Fruit fly (Drosophila melanogaster) whole organism, wandering third instar larva: ENCODE measurements around the gene CG11911.

Experiments
- Abd-B ChIP-seq: fragments of >200 bp; optimal IDR thresholded peaks from 2 replicates; lab custom pipeline; 2017; ENCODE audit warnings: missing biosample characterization, missing genetic modification characterization
- CG32264 ChIP-seq: fragments of 200-800 bp; sonication (Bioruptor generic); optimal IDR thresholded peaks from 2 replicates; lab custom pipeline; 2016; ENCODE audit warnings: missing biosample characterization, missing genetic modification characterization
- CG9705 ChIP-seq: fragments of 200-800 bp; sonication (Bioruptor generic); optimal IDR thresholded peaks from 2 replicates; lab custom pipeline; 2018; ENCODE audit warnings: missing biosample characterization, mild to moderate bottlenecking, missing genetic modification characterization
- CrebA ChIP-seq: fragments of 200-800 bp; sonication (Bioruptor generic); optimal IDR thresholded peaks from 2 replicates; lab custom pipeline; 2016; ENCODE audit warnings: missing biosample characterization, mild to moderate bottlenecking, missing genetic modification characterization, borderline replicate concordance
- Dfd ChIP-seq: fragments of >200 bp; optimal IDR thresholded peaks from 2 replicates; lab custom pipeline; 2017; ENCODE audit warnings: missing biosample characterization, missing genetic modification characterization
- Dif ChIP-seq: fragments of 200-275, 200-300 bp; sonication (Bioruptor generic); optimal IDR thresholded peaks from 2 replicates; lab custom pipeline; 2018; ENCODE audit warnings: missing biosample characterization, missing genetic modification characterization; ENCODE audit not compliant: partially characterized antibody
- HLH106 ChIP-seq: fragments of 200-800 bp; optimal IDR thresholded peaks from 3 replicates; lab custom pipeline; 2019; ENCODE audit warnings: missing biosample characterization, mild to moderate bottlenecking, missing genetic modification characterization, moderate library complexity
- Hr83 ChIP-seq: fragments of 200-300 bp; sonication (Bioruptor generic); optimal IDR thresholded peaks from 2 replicates; lab custom pipeline; 2016; ENCODE audit warnings: missing biosample characterization, mild to moderate bottlenecking, missing genetic modification characterization, moderate library complexity; ENCODE audit not compliant: poor library complexity, severe bottlenecking
- Jra ChIP-seq: sonication (Bioruptor generic); optimal IDR thresholded peaks from 2 replicates; lab custom pipeline; 2016; ENCODE audit warnings: missing biosample characterization, missing genetic modification characterization
- Mio ChIP-seq: sonication (Bioruptor generic); optimal IDR thresholded peaks from 2 replicates; lab custom pipeline; 2016; ENCODE audit warnings: missing biosample characterization, missing genetic modification characterization
- Myc ChIP-seq: fragments of >200 bp; optimal IDR thresholded peaks from 2 replicates; lab custom pipeline; 2017
- N ChIP-seq: fragments of >200 bp; optimal IDR thresholded peaks from 2 replicates; lab custom pipeline; 2018; ENCODE audit warnings: missing biosample characterization, missing external identifiers, missing genetic modification characterization
- OdsH ChIP-seq: fragments of 200-800 bp; sonication (Bioruptor generic); optimal IDR thresholded peaks from 2 replicates; lab custom pipeline; 2016; ENCODE audit warnings: missing biosample characterization, mild to moderate bottlenecking, missing genetic modification characterization
- Rel ChIP-seq, 2 experiments: fragments of 200-800 bp; sonication (Bioruptor generic) in 1 of 2; optimal IDR thresholded peaks; 2 replicates in 1 of 2; 3 replicates in 1 of 2; lab custom pipeline; 2016 to 2019; ENCODE audit warnings: mild to moderate bottlenecking in 2 of 2, missing biosample characterization in 2 of 2, missing genetic modification characterization in 2 of 2, moderate library complexity in 1 of 2
- Sp1 ChIP-seq: fragments of 200-800 bp; sonication (Bioruptor generic); optimal IDR thresholded peaks from 3 replicates; lab custom pipeline; 2019; ENCODE audit warnings: missing biosample characterization, mild to moderate bottlenecking, missing genetic modification characterization, moderate library complexity
- Vsx2 ChIP-seq: fragments of 200-300, 225-300 bp; sonication (Bioruptor generic); optimal IDR thresholded peaks from 2 replicates; lab custom pipeline; 2018; ENCODE audit warnings: missing biosample characterization, missing genetic modification characterization; ENCODE audit not compliant: partially characterized antibody
- brk ChIP-seq: fragments of 200-800 bp; sonication (Bioruptor generic); optimal IDR thresholded peaks from 2 replicates; lab custom pipeline; 2016; ENCODE audit warnings: missing biosample characterization, mild to moderate bottlenecking, missing genetic modification characterization
- dl ChIP-seq, 2 experiments: fragments of 175-275, 200-275 bp in 1 of 2; fragments of 200-275 bp in 1 of 2; sonication (Bioruptor generic); optimal IDR thresholded peaks; lab custom pipeline; 2018; ENCODE audit warnings: mild to moderate bottlenecking in 2 of 2, missing biosample characterization in 2 of 2, missing genetic modification characterization in 2 of 2, moderate library complexity in 2 of 2; ENCODE audit not compliant: partially characterized antibody in 2 of 2, insufficient read depth in 1 of 2
- dmrt93B ChIP-seq: fragments of 200-800 bp; sonication (Bioruptor generic); optimal IDR thresholded peaks from 2 replicates; lab custom pipeline; 2018; ENCODE audit warnings: missing biosample characterization, mild to moderate bottlenecking, missing genetic modification characterization
- dsf ChIP-seq: sonication (Bioruptor generic); optimal IDR thresholded peaks from 2 replicates; lab custom pipeline; 2016; ENCODE audit warnings: missing biosample characterization, missing genetic modification characterization, borderline replicate concordance
- foxo ChIP-seq, 2 experiments: fragments of 200-800 bp; sonication (Bioruptor generic); optimal IDR thresholded peaks; 2 replicates in 1 of 2; 3 replicates in 1 of 2; lab custom pipeline; 2016 to 2017; ENCODE audit warnings: missing biosample characterization in 2 of 2, missing genetic modification characterization in 2 of 2
- fru ChIP-seq: fragments of 200-800 bp; sonication (Bioruptor generic); optimal IDR thresholded peaks from 3 replicates; lab custom pipeline; 2016; ENCODE audit warnings: missing biosample characterization, mild to moderate bottlenecking, missing genetic modification characterization
- h ChIP-seq: fragments of 200-800 bp; sonication (Bioruptor generic); optimal IDR thresholded peaks from 3 replicates; lab custom pipeline; 2016; ENCODE audit warnings: missing biosample characterization, mild to moderate bottlenecking, missing genetic modification characterization
- jim ChIP-seq: fragments of 175-275, 200-325 bp; sonication (Bioruptor generic); optimal IDR thresholded peaks from 2 replicates; lab custom pipeline; 2016; ENCODE audit warnings: missing biosample characterization, mild to moderate bottlenecking, missing genetic modification characterization
- lola ChIP-seq: fragments of >200 bp; optimal IDR thresholded peaks from 2 replicates; lab custom pipeline; 2017; ENCODE audit warnings: missing biosample characterization, missing genetic modification characterization
- pan ChIP-seq: fragments of >200 bp; optimal IDR thresholded peaks from 2 replicates; lab custom pipeline; 2017
- psq ChIP-seq: fragments of 200-800 bp; sonication (Bioruptor generic); optimal IDR thresholded peaks from 3 replicates; lab custom pipeline; 2017; ENCODE audit warnings: missing biosample characterization, mild to moderate bottlenecking, missing genetic modification characterization, moderate library complexity
- rgr ChIP-seq: fragments of 200-800 bp; sonication (Bioruptor generic); optimal IDR thresholded peaks from 3 replicates; lab custom pipeline; 2016; ENCODE audit warnings: missing biosample characterization, mild to moderate bottlenecking, missing genetic modification characterization
- sage ChIP-seq: fragments of 200-800 bp; sonication (Bioruptor generic); optimal IDR thresholded peaks from 2 replicates; lab custom pipeline; 2016; ENCODE audit warnings: missing biosample characterization, mild to moderate bottlenecking, missing genetic modification characterization
- sv ChIP-seq: fragments of 200-800 bp; sonication (Bioruptor generic); optimal IDR thresholded peaks from 3 replicates; lab custom pipeline; 2016; ENCODE audit warnings: missing biosample characterization, missing genetic modification characterization
- tai ChIP-seq: sonication (Bioruptor generic); optimal IDR thresholded peaks from 2 replicates; lab custom pipeline; 2016; ENCODE audit warnings: missing biosample characterization, missing genetic modification characterization
- usp ChIP-seq: fragments of >200 bp; optimal IDR thresholded peaks from 2 replicates; lab custom pipeline; 2017; ENCODE audit warnings: missing biosample characterization, missing genetic modification characterization
- woc ChIP-seq: sonication (Bioruptor generic); optimal IDR thresholded peaks from 2 replicates; lab custom pipeline; 2016; ENCODE audit warnings: missing biosample characterization, mild to moderate bottlenecking, missing genetic modification characterization

Gene CG11911

DNA sequence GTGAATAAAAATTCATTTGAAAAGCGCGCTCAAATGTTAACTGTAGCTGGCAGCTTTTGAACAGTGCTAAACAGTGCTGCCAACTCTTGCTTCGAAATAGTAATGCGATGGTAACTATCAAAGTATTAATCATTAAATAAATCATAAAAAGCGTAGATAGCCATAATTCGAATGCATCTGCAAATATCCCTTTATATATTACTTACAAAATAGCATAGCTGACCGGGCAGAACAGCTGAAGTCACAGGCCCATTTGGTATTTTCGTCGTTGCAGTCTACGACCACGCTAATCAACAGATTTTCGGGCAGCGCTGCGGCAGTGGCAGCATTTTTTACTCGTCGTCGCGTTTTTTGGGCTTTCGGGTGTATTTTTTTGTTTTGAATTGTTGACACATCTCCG lies 15.4 kb downstream of the CG11911 start, which contains the start of gene Plc21C (continued):
- peak in 1 of 2 experiments; percentile 4 for TF ChIP-seq dl (GFP tag; optimal IDR thresholded peaks at IDR 0.05; lab: Kevin White, UChicago; ENCODE audit: insufficient read depth in 1 of 2, partially characterized antibody in 2 of 2)
- TF ChIP-seq jim (GFP tag; lab: Kevin White, UChicago) = no peak
- peak; percentile 14 for TF ChIP-seq rgr (GFP tag; lab: Kevin White, UChicago)
- no peak for TF ChIP-seq Vsx2 (GFP tag; lab: Kevin White, UChicago)
- peak; percentile 24 for TF ChIP-seq psq (GFP tag; lab: Kevin White, UChicago)
- no peak for TF ChIP-seq Myc (lab: Kevin White, UChicago)
- no peak for TF ChIP-seq OdsH (GFP tag; lab: Kevin White, UChicago)
- peak; percentile 26 for TF ChIP-seq Sp1 (GFP tag; lab: Kevin White, UChicago)
- peak; percentile 36 for TF ChIP-seq Dif (GFP tag; lab: Kevin White, UChicago)
- TF ChIP-seq woc (GFP tag; lab: Kevin White, UChicago) = peak; percentile 16
- no peak for TF ChIP-seq Rel (GFP tag; optimal IDR thresholded peaks at IDR 0.05; lab: Kevin White, UChicago)
- peak; percentile 54 for TF ChIP-seq Rel (tag; optimal IDR thresholded peaks at IDR 0.05; lab: Kevin White, UChicago)
- TF ChIP-seq N (GFP tag; lab: Kevin White, UChicago) = no peak
- peak; percentile 62 for TF ChIP-seq h (GFP tag; lab: Kevin White, UChicago)

DNA sequence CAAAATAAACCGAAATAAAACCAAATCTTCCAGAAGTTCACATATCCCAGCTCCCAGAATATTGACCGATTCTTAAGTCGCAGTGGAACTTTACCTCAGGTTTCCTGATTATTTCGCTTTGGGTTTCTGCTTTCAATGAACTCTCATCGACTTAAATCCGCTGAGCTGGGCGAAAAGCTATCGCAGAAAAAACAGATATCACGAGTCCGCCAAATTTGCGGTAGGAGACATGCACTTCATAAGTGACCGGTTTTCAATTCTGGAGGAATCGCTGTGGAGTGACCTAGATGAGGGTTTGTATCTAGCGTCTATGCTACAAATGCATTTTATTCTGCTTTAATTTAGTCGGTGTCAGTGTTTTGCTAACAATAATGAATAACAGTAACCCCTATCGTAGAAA lies 15.8 kb downstream of the CG11911 start:
- TF ChIP-seq Abd-B (GFP tag; lab: Kevin White, UChicago) = no peak
- TF ChIP-seq foxo (GFP tag; optimal IDR thresholded peaks at IDR 0.05; lab: Kevin White, UChicago) = no peak
- TF ChIP-seq usp (GFP tag; lab: Kevin White, UChicago) = no peak
- TF ChIP-seq dsf (GFP tag; lab: Kevin White, UChicago) = no peak
- no peak for TF ChIP-seq Mio
- TF ChIP-seq tai (GFP tag; lab: Kevin White, UChicago) = no peak
- TF ChIP-seq N (GFP tag; lab: Kevin White, UChicago) = no peak
- no peak for TF ChIP-seq fru (GFP tag; lab: Kevin White, UChicago)
- TF ChIP-seq sv = no peak
- TF ChIP-seq jim (GFP tag; lab: Kevin White, UChicago) = no peak
- no peak for TF ChIP-seq CG9705 (GFP tag; lab: Kevin White, UChicago)
- no peak for TF ChIP-seq pan (lab: Kevin White, UChicago)
- TF ChIP-seq brk (GFP tag; lab: Kevin White, UChicago) = no peak
- TF ChIP-seq CrebA (GFP tag; lab: Kevin White, UChicago) = no peak
- no peak for TF ChIP-seq Sp1 (GFP tag; lab: Kevin White, UChicago)

DNA sequence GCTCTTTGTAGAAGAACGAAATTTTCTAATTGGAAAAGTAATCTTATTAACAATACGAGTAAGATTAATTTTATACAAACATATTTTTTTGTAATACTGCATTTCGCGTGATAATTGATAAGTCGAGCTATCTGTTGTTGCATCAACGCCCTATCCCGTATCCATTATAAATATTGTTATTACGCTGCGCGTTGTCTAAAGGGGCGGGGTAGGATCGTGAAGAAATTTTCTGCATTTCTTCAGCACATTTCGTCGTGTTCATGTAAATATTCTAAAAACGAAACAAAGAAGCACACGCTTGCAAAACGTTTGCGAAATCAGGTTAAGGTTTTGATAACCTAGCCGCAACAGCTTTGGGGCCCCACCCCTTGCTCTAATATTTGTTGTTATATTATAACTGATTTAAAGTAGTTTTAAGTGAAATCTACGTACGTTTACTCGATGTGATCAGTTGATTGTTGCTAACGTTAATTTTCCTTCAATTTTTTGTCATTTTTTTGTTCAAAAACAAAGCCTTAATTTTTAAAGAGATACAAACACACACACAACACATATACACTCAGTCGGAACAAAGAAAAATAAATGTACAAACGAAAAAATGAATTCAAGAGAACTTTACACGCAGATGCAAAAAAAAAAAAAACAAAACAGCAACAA lies 17.6 kb downstream of the CG11911 start:
- no peak for TF ChIP-seq sage (GFP tag; lab: Kevin White, UChicago)
- no peak for TF ChIP-seq dl (GFP tag; optimal IDR thresholded peaks at IDR 0.05; lab: Kevin White, UChicago; ENCODE audit: insufficient read depth in 1 of 2, partially characterized antibody in 2 of 2)
- no peak for TF ChIP-seq fru (GFP tag; lab: Kevin White, UChicago)
- TF ChIP-seq Myc (lab: Kevin White, UChicago) = no peak
- no peak for TF ChIP-seq Hr83 (GFP tag; lab: Kevin White, UChicago)
- TF ChIP-seq Abd-B (GFP tag; lab: Kevin White, UChicago) = no peak
- TF ChIP-seq HLH106 (tag; lab: Kevin White, UChicago) = no peak
- no peak for TF ChIP-seq usp (GFP tag; lab: Kevin White, UChicago)
- no peak for TF ChIP-seq Jra (GFP tag; lab: Kevin White, UChicago)
- no peak for TF ChIP-seq dmrt93B (GFP tag; lab: Kevin White, UChicago)
- no peak for TF ChIP-seq brk (GFP tag; lab: Kevin White, UChicago)
- TF ChIP-seq Dfd (GFP tag; lab: Kevin White, UChicago) = no peak
- no peak for TF ChIP-seq lola (GFP tag; lab: Kevin White, UChicago)
- no peak for TF ChIP-seq h (GFP tag; lab: Kevin White, UChicago)
- no peak for TF ChIP-seq CG32264 (GFP tag; lab: Kevin White, UChicago)
- TF ChIP-seq psq (GFP tag; lab: Kevin White, UChicago) = no peak
- TF ChIP-seq Vsx2 (GFP tag; lab: Kevin White, UChicago) = no peak
